Fruit fly (Drosophila melanogaster): ENCODE measurements around the gene Aos1.

Aos1 gene

dm6 chr3R:12433764-12434163 is at the start of gene Aos1, which contains the start of gene Srlp:
Gene Aos1, minus strand, starts transcription at chr3R:12433822.
Gene Srlp, plus strand, starts transcription at chr3R:12434098.
- no peak for TF ChIP-seq CG14441 (GFP tag; IDR thresholded peaks at IDR 0.05)
- no peak for TF ChIP-seq Aef1 (GFP tag; IDR thresholded peaks at IDR 0.05)
- TF ChIP-seq Dip2 (GFP tag; IDR thresholded peaks at IDR 0.05): no peak
- no peak for TF ChIP-seq Hr39 (optimal IDR thresholded peaks at IDR 0.05)
- TF ChIP-seq ara (GFP tag; IDR thresholded peaks at IDR 0.05): no peak
- no peak for TF ChIP-seq ham (GFP tag; IDR thresholded peaks at IDR 0.05)
- 0 out of 3 replicates have a peak, but pooled peaks have one; percentile 44 for TF ChIP-seq Dbx (GFP tag; IDR thresholded peaks at IDR 0.05)
- no peak for TF ChIP-seq cato (GFP tag; optimal IDR thresholded peaks at IDR 0.05; ENCODE audit: borderline replicate concordance)
- no peak for TF ChIP-seq tio (GFP tag; optimal IDR thresholded peaks at IDR 0.05)
- no peak for TF ChIP-seq mld (GFP tag; IDR thresholded peaks at IDR 0.05; ENCODE audit: partially characterized antibody)
- no peak for TF ChIP-seq CG10366 (GFP tag; IDR thresholded peaks at IDR 0.05)
- TF ChIP-seq CG3281 (GFP tag; optimal IDR thresholded peaks at IDR 0.05): peak; percentile 50
- TF ChIP-seq pzg (GFP tag; optimal IDR thresholded peaks at IDR 0.05): peak; percentile 57
- peak; percentile 62 for TF ChIP-seq CG15696 (tag; optimal IDR thresholded peaks at IDR 0.05)
- no peak for TF ChIP-seq abd-A (tag; optimal IDR thresholded peaks at IDR 0.05)
- 0 out of 2 replicates have a peak, but pooled peaks have one; percentile 20 for TF ChIP-seq CG14667 (GFP tag; IDR thresholded peaks at IDR 0.05)
- TF ChIP-seq disco-r (GFP tag; optimal IDR thresholded peaks at IDR 0.05): no peak
- no peak for TF ChIP-seq CG10274 (GFP tag; optimal IDR thresholded peaks at IDR 0.05)
- TF ChIP-seq HLH3B (GFP tag; IDR thresholded peaks at IDR 0.05): no peak
- TF ChIP-seq CG3065 (GFP tag; optimal IDR thresholded peaks at IDR 0.05): no peak
- TF ChIP-seq CG15479 (GFP tag; optimal IDR thresholded peaks at IDR 0.05): no peak
- TF ChIP-seq sr (GFP tag; IDR thresholded peaks at IDR 0.05): no peak
- no peak for TF ChIP-seq Atf-2 (GFP tag; optimal IDR thresholded peaks at IDR 0.05)
- peak; percentile 65 for TF ChIP-seq Fer1 (GFP tag; optimal IDR thresholded peaks at IDR 0.05)
- TF ChIP-seq Drgx (GFP tag; IDR thresholded peaks at IDR 0.05): no peak
- TF ChIP-seq B-H1 (GFP tag; IDR thresholded peaks at IDR 0.05): no peak
- TF ChIP-seq gro (GFP tag; optimal IDR thresholded peaks at IDR 0.05): no peak
- TF ChIP-seq CG12659 (GFP tag; optimal IDR thresholded peaks at IDR 0.05): peak; percentile 81
- no peak for TF ChIP-seq Jarid2 (GFP tag; optimal IDR thresholded peaks at IDR 0.05)
- no peak for TF ChIP-seq sisA (GFP tag; IDR thresholded peaks at IDR 0.05)
- TF ChIP-seq Trl (optimal IDR thresholded peaks at IDR 0.05): no peak
- TF ChIP-seq Trl (GFP tag; optimal IDR thresholded peaks at IDR 0.05): no peak
- TF ChIP-seq tll (GFP tag; optimal IDR thresholded peaks at IDR 0.05): no peak
- no peak for TF ChIP-seq CG6791 (GFP tag; IDR thresholded peaks at IDR 0.05; ENCODE audit: partially characterized antibody)
- no peak for TF ChIP-seq CG4424 (GFP tag; optimal IDR thresholded peaks at IDR 0.05)
- no peak for TF ChIP-seq CG3407 (GFP tag; optimal IDR thresholded peaks at IDR 0.05)
- TF ChIP-seq CG17385 (GFP tag; optimal IDR thresholded peaks at IDR 0.05): peak; percentile 51
- TF ChIP-seq MESR4 (GFP tag; optimal IDR thresholded peaks at IDR 0.05): no peak
- TF ChIP-seq ind (GFP tag; optimal IDR thresholded peaks at IDR 0.05): peak; percentile 56
- TF ChIP-seq GATAe (GFP tag; conservative IDR thresholded peaks at IDR 0.05): no peak
- TF ChIP-seq CG34376 (GFP tag; optimal IDR thresholded peaks at IDR 0.05): peak; percentile 17
- peak; percentile 51 for TF ChIP-seq lbe (GFP tag; optimal IDR thresholded peaks at IDR 0.05)
- no peak for TF ChIP-seq gsb-n (tag; optimal IDR thresholded peaks at IDR 0.05)
- TF ChIP-seq ewg (GFP tag; optimal IDR thresholded peaks at IDR 0.05): peak; percentile 1
- no peak for TF ChIP-seq Nf-YB (GFP tag; optimal IDR thresholded peaks at IDR 0.05)
- peak; percentile 63 for TF ChIP-seq Dek (tag; optimal IDR thresholded peaks at IDR 0.05)
- peak; percentile 59 for TF ChIP-seq nerfin-1 (tag; optimal IDR thresholded peaks at IDR 0.05)
- no peak for TF ChIP-seq btn (GFP tag; optimal IDR thresholded peaks at IDR 0.05)
- no peak for TF ChIP-seq maf-S (GFP tag; optimal IDR thresholded peaks at IDR 0.05)
- peak; percentile 67 for TF ChIP-seq sens (GFP tag)
- TF ChIP-seq CG18764 (GFP tag; optimal IDR thresholded peaks at IDR 0.05): peak; percentile 20
- no peak for TF ChIP-seq Gsc (GFP tag; IDR thresholded peaks at IDR 0.05)
